Fruit fly (Drosophila melanogaster) whole organism, wandering third instar larva: Measurements from ENCODE around the gene CG14052.

Source experiments
- Dfd ChIP-seq: fragments of >200 bp; optimal IDR thresholded peaks from 2 replicates; lab custom pipeline; 2017; ENCODE audit warnings: missing biosample characterization, missing genetic modification characterization
- HLH106 ChIP-seq: fragments of 200-800 bp; optimal IDR thresholded peaks from 3 replicates; lab custom pipeline; 2019; ENCODE audit warnings: missing biosample characterization, mild to moderate bottlenecking, missing genetic modification characterization, moderate library complexity
- Hnf4 ChIP-seq: fragments of 200-800 bp; sonication (Bioruptor generic); optimal IDR thresholded peaks from 2 replicates; lab custom pipeline; 2016; ENCODE audit warnings: missing biosample characterization, mild to moderate bottlenecking, missing genetic modification characterization
- Myc ChIP-seq: fragments of >200 bp; optimal IDR thresholded peaks from 2 replicates; lab custom pipeline; 2017

dm6 chrX:2262511-2262910 is 39.0 kb downstream of the CG14052 start, which contains the start of the genes temp and CG3071:
- peak; percentile 98 for TF ChIP-seq Myc
- TF ChIP-seq Hnf4 (GFP tag; lab: Kevin White, UChicago) = no peak
- TF ChIP-seq HLH106 (tag; lab: Kevin White, UChicago) = peak; percentile 80
- TF ChIP-seq Dfd (GFP tag; lab: Kevin White, UChicago) = no peak
